Fruit fly (Drosophila melanogaster): ENCODE measurements around the gene CG7810.

DNA sequence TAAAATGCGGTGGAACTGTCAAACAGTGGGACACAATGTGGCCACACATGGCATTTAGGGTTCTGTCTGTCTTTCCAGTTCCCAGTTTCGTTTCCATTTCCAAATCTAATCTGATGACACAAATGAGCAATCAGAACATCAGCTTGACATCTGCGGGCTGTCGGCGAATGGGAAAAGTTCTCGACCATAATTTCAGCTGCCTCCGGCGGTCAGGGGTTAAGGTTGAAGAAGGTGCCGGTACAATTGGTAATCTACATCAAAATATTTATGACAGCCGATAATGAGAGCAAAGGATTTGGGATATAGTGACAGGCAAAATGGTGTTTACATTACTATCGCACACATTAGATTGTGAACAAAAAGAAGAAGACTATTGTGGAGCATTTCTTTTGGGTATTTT lies 29.1 kb downstream of the CG7810 start:
- TF ChIP-seq gl (tag; optimal IDR thresholded peaks at IDR 0.05) (no peak), Pif1A (GFP tag; optimal IDR thresholded peaks at IDR 0.05) (no peak), EcR (GFP tag; optimal IDR thresholded peaks at IDR 0.05) (no peak), CG4496 (GFP tag; IDR thresholded peaks at IDR 0.05) (no peak), Snoo (tag; optimal IDR thresholded peaks at IDR 0.05) (no peak), Ets98B (GFP tag; IDR thresholded peaks at IDR 0.05) (no peak), CG8301 (tag; optimal IDR thresholded peaks at IDR 0.05) (no peak)
